Worm (Caenorhabditis elegans): ENCODE data around the gene T14B4.3.

T14B4.3 gene

ce11 chrII:6741428-6741827 lies 6.7 kb downstream of the T14B4.3 start, which contains the start of gene exos-8 (continued):
- TF ChIP-seq Y53F4B.3 (GFP tag; IDR thresholded peaks at IDR 0.05) (no peak), ztf-18 (tag; optimal IDR thresholded peaks at IDR 0.05) (peak; percentile 33), nfya-1 (tag; optimal IDR thresholded peaks at IDR 0.05; ENCODE audit: borderline replicate concordance, insufficient read depth) (no peak), ceh-91 (GFP tag; IDR thresholded peaks at IDR 0.05) (no peak)

ce11 chrII:6742614-6743013 lies 7.9 kb downstream of the T14B4.3 start, which contains the start of gene F41G3.6:
F41G3.6 (plus strand) TSS chrII:6742914.
- no peak for TF ChIP-seq hrde-1 (tag; optimal IDR thresholded peaks at IDR 0.05; ENCODE audit: borderline replicate concordance)
- no peak for TF ChIP-seq somi-1 (GFP tag; optimal IDR thresholded peaks at IDR 0.05)
- TF ChIP-seq cebp-1 (GFP tag; IDR thresholded peaks at IDR 0.05) = no peak
- no peak for TF ChIP-seq cebp-1 (tag; optimal IDR thresholded peaks at IDR 0.05)
- no peak for TF ChIP-seq bed-1 (GFP tag; IDR thresholded peaks at IDR 0.05)
- TF ChIP-seq sea-2 (GFP tag; IDR thresholded peaks at IDR 0.05) = no peak
- no peak for TF ChIP-seq xnd-1 (tag; optimal IDR thresholded peaks at IDR 0.05)
- TF ChIP-seq ceh-91 (GFP tag; IDR thresholded peaks at IDR 0.05) = no peak
- TF ChIP-seq fkh-3 (tag; optimal IDR thresholded peaks at IDR 0.05) = no peak
- no peak for TF ChIP-seq ccch-3 (GFP tag; optimal IDR thresholded peaks at IDR 0.05)
- TF ChIP-seq madf-6 (GFP tag; IDR thresholded peaks at IDR 0.05) = no peak
- no peak for TF ChIP-seq hmg-20 (GFP tag; IDR thresholded peaks at IDR 0.05)
- no peak for TF ChIP-seq F55B11.4 (tag; optimal IDR thresholded peaks at IDR 0.05; ENCODE audit: borderline replicate concordance, insufficient read depth)

ce11 chrII:6744648-6745047 lies 9.9 kb downstream of the T14B4.3 start, which contains the start of gene ins-15:
ins-15 (minus strand) TSS chrII:6744748.
- TF ChIP-seq him-1 (tag; optimal IDR thresholded peaks at IDR 0.05) = no peak
- no peak for TF ChIP-seq let-526 (GFP tag; IDR thresholded peaks at IDR 0.05)
- TF ChIP-seq ztf-28 (GFP tag; IDR thresholded peaks at IDR 0.05) = no peak
- no peak for TF ChIP-seq ztf-26 (tag; optimal IDR thresholded peaks at IDR 0.05)
- no peak for TF ChIP-seq attf-6 (GFP tag; IDR thresholded peaks at IDR 0.05)
- no peak for TF ChIP-seq lin-26 (GFP tag; IDR thresholded peaks at IDR 0.05)
- TF ChIP-seq snpc-1.3 (tag; optimal IDR thresholded peaks at IDR 0.05; ENCODE audit: insufficient read depth) = no peak
- TF ChIP-seq rec-8 (tag; optimal IDR thresholded peaks at IDR 0.05) = no peak
- TF ChIP-seq B0019.2 (GFP tag; conservative IDR thresholded peaks at IDR 0.05) = no peak
- TF ChIP-seq nhr-90 (tag; optimal IDR thresholded peaks at IDR 0.05) = no peak
- TF ChIP-seq atf-7 (tag; optimal IDR thresholded peaks at IDR 0.05) = no peak
- TF ChIP-seq let-607 (tag; optimal IDR thresholded peaks at IDR 0.05) = no peak
- TF ChIP-seq nhr-179 (tag; optimal IDR thresholded peaks at IDR 0.05) = no peak
- no peak for TF ChIP-seq ceh-58 (GFP tag; IDR thresholded peaks at IDR 0.05)
- no peak for TF ChIP-seq zfh-2 (GFP tag; conservative IDR thresholded peaks at IDR 0.05)
- TF ChIP-seq ztf-3 (GFP tag; optimal IDR thresholded peaks at IDR 0.05) = no peak
- no peak for TF ChIP-seq hsf-1 (GFP tag; IDR thresholded peaks at IDR 0.05)
- no peak for TF ChIP-seq madf-8 (GFP tag; conservative IDR thresholded peaks at IDR 0.05)

- no peak for TF ChIP-seq T26A5.8 (tag; optimal IDR thresholded peaks at IDR 0.05)
- no peak for TF ChIP-seq egrh-3 (GFP tag; IDR thresholded peaks at IDR 0.05)
- no peak for TF ChIP-seq ets-4 (GFP tag; optimal IDR thresholded peaks at IDR 0.05)
Observed at ce11 chrII:6745783-6746182, 11.0 kb downstream of the T14B4.3 start, which contains the start of gene ins-14. ins-14 (minus strand) TSS chrII:6745814.

Data from whole organism, young adult.